Fruit fly (Drosophila melanogaster): Measurements from ENCODE around the gene OXA1L.

DNA sequence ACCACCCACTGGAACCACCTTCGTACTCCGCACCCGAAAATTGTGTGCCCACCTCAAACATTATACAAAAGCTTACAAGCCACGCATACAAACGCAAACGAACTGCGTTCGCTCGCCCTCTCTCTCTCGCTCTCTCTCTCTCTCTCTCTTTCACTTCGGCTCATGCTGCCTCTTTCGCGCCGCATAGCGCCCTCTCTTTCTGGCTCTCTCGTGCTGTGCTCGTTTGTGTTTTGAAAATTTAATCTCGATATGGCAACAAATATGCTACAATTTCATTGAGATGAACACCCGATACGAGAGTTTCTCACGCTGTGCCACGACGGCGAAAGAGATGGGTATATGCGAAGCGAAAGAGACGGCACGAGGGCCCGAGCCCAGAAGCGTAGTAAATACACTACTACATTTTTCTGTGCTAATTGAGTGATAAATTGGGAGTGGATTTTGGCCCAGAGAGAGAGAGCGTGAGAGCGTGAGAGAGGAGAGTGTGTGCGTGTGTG is 29.7 kb downstream of the OXA1L start:
- peak; percentile 86 for TF ChIP-seq Dll (optimal IDR thresholded peaks at IDR 0.05)
- peak in 1 of 2 experiments; percentile 43 for TF ChIP-seq EcR (GFP tag; optimal IDR thresholded peaks at IDR 0.05)

All from whole organism.